Fruit fly (Drosophila melanogaster): ENCODE results near the gene RpL22.

Gene RpL22

DNA sequence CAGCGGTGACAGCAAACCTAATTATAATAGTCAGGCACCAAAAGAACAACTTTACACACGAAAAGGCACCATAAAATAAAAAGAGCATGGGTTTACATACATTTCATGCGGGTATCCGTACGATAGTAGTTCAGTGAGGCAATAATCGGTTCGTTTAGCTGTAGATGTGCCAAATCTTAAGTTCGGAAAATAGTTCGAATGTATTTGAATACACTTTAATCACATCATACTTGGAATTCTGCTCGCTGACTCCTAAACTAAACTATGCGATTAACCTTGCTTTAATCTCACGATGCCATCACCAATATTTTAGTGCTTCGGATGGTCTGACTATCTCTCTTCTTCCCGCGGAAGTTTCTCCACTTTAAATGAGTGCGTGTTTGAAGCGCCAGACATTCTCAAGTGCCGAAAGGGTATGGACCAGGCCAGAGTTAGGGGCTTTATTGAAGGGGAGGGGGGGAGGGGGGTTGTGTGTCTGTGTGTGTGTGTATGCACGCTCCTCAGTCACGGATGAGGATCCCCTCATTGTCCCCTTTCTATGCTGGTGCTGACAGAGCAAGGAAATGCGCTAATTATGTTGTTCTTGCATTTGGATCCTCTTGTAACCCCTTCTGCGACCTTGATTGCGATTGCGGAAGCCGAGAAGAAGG is 51.6 kb downstream of the RpL22 start:
- peak; percentile 10 for TF ChIP-seq topi (GFP tag; optimal IDR thresholded peaks at IDR 0.05)
- TF ChIP-seq eg (GFP tag; IDR thresholded peaks at IDR 0.05) = 0 out of 3 replicates have a peak, but pooled peaks have one; percentile 24
- TF ChIP-seq ss (GFP tag; optimal IDR thresholded peaks at IDR 0.05) = peak in 1 of 2 experiments; percentile 73
- peak; percentile 27 for TF ChIP-seq CG10669 (GFP tag; optimal IDR thresholded peaks at IDR 0.05)
- TF ChIP-seq CG4318 (GFP tag; optimal IDR thresholded peaks at IDR 0.05) = no peak
- TF ChIP-seq CG15336 (GFP tag; IDR thresholded peaks at IDR 0.05) = 0 out of 2 replicates have a peak, but pooled peaks have one; percentile 12
- TF ChIP-seq CG1621 (tag; optimal IDR thresholded peaks at IDR 0.05) = peak; percentile 7
- TF ChIP-seq svp (GFP tag) = peak; percentile 32
- peak; percentile 71 for TF ChIP-seq Eip78C (GFP tag)
- TF ChIP-seq fkh (GFP tag; optimal IDR thresholded peaks at IDR 0.05) = no peak
- TF ChIP-seq CG3032 (tag; optimal IDR thresholded peaks at IDR 0.05) = peak; percentile 22
- TF ChIP-seq CG6854 (GFP tag; optimal IDR thresholded peaks at IDR 0.05) = no peak
- peak; percentile 17 for TF ChIP-seq CG32006 (GFP tag; optimal IDR thresholded peaks at IDR 0.05)
